Worm (Caenorhabditis elegans): ENCODE measurements around the gene T03E6.9.

T03E6.9 gene

DNA sequence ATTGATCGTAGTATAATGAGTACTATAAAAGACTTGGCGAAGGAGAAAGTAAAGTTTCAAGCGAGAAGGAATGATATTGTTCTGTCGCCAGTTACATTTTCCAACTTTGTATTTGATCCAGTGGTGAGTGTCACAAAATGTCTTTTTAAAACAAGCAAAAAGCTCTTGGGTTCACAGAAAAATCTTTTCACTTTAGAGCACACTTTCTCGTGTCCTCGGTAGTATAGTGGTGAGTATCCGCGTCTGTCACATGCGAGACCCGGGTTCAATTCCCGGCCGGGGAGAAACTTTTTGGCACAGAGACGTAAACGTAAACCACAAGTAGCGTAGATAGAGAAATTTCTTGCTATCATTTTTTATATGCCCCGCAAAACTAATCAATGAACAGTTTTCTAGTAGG lies 39.8 kb upstream of the T03E6.9 start (continued):
- TF ChIP-seq Y75B8A.6 (GFP tag; IDR thresholded peaks at IDR 0.05) (no peak), unc-62 (GFP tag; optimal IDR thresholded peaks at IDR 0.05 in 1 of 2) (no peak), unc-62 (tag; optimal IDR thresholded peaks at IDR 0.05) (no peak), D1046.2 (GFP tag; IDR thresholded peaks at IDR 0.05) (no peak), arid-1 (GFP tag; conservative IDR thresholded peaks at IDR 0.05) (0 out of 2 replicates have a peak, but pooled peaks have one; percentile 21), ceh-32 (tag; optimal IDR thresholded peaks at IDR 0.05; ENCODE audit: poor library complexity) (no peak), duxl-1 (tag; optimal IDR thresholded peaks at IDR 0.05; ENCODE audit: poor library complexity) (peak; percentile 74), daf-12 (tag; optimal IDR thresholded peaks at IDR 0.05) (no peak), tag-97 (GFP tag; IDR thresholded peaks at IDR 0.05) (no peak), nhr-237 (tag; optimal IDR thresholded peaks at IDR 0.05) (no peak), rbr-2 (tag; optimal IDR thresholded peaks at IDR 0.05) (no peak), nhr-41 (GFP tag; IDR thresholded peaks at IDR 0.05) (0 out of 2 replicates have a peak, but pooled peaks have one; percentile 10), daf-16 (GFP tag; optimal IDR thresholded peaks at IDR 0.05) (no peak), daf-16 (tag; optimal IDR thresholded peaks at IDR 0.05) (peak; percentile 42), lin-29 (GFP tag; IDR thresholded peaks at IDR 0.05) (no peak), mdt-29 (GFP tag; IDR thresholded peaks at IDR 0.05) (no peak), nhr-48 (tag; optimal IDR thresholded peaks at IDR 0.05) (no peak), lir-3 (tag; optimal IDR thresholded peaks at IDR 0.05) (no peak), aly-2 (tag; optimal IDR thresholded peaks at IDR 0.05) (no peak), ZK546.5 (tag; optimal IDR thresholded peaks at IDR 0.05) (no peak), nhr-111 (GFP tag; optimal IDR thresholded peaks at IDR 0.05) (no peak), pha-4 (GFP tag; IDR thresholded peaks at IDR 0.05) (no peak), pha-4 (tag; optimal IDR thresholded peaks at IDR 0.05) (no peak), vab-7 (GFP tag; IDR thresholded peaks at IDR 0.05) (no peak), sdz-12 (GFP tag; optimal IDR thresholded peaks at IDR 0.05) (no peak), T20F7.1 (GFP tag; optimal IDR thresholded peaks at IDR 0.05) (no peak), daf-19 (GFP tag; conservative IDR thresholded peaks at IDR 0.05) (peak; percentile 69), dmd-6 (GFP tag; IDR thresholded peaks at IDR 0.05) (peak; percentile 43; the same call in 1 of the 2 replicates), hlh-30 (tag; optimal IDR thresholded peaks at IDR 0.05; ENCODE audit: insufficient read depth) (no peak), ceh-44 (GFP tag; IDR thresholded peaks at IDR 0.05) (no peak), nhr-10 (tag; optimal IDR thresholded peaks at IDR 0.05) (no peak), lin-1 (GFP tag; IDR thresholded peaks at IDR 0.05) (0 out of 2 replicates have a peak, but pooled peaks have one; percentile 12), attf-4 (tag; optimal IDR thresholded peaks at IDR 0.05) (no peak)

DNA sequence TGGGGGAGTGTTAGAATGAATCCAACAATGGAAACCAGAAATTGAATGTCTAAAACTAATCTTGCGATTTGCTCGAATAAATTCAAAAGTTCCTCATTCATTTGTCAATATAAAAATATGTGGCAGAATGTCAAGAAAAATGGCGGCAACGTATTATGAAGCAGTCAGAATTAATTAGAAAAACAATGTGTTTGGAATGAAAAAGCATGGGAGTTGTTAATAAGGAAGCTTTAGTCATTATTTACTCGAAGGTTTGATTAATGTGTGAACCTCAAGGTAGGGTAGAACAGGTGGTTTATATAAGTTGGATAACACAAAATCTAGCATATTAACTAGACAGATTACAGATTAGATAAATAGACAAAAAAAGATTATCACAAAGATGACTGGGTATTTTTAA lies 37.7 kb upstream of the T03E6.9 start, which contains the start of gene srw-76:
Gene srw-76, minus strand, starts transcription at position 101 of the 400 bp plus-strand sequence.
- TF ChIP-seq nhr-11 (tag; optimal IDR thresholded peaks at IDR 0.05) = no peak
- TF ChIP-seq ZK337.2 (GFP tag; IDR thresholded peaks at IDR 0.05) = no peak
- TF ChIP-seq zip-11 (GFP tag; IDR thresholded peaks at IDR 0.05) = no peak
- no peak for TF ChIP-seq aha-1 (tag)
- TF ChIP-seq lim-7 (GFP tag; IDR thresholded peaks at IDR 0.05) = no peak
- TF ChIP-seq fkh-10 (GFP tag; optimal IDR thresholded peaks at IDR 0.05) = no peak
- no peak for TF ChIP-seq zip-2 (tag; optimal IDR thresholded peaks at IDR 0.05)

ce11 chrV:16635911-16636310 lies 35.4 kb upstream of the T03E6.9 start, which contains the start of gene mltn-11:
TSS of gene mltn-11 (plus strand) at chrV:16636186.
- TF ChIP-seq tra-1 (GFP tag; IDR thresholded peaks at IDR 0.05) = no peak
- TF ChIP-seq ceh-62 (tag; optimal IDR thresholded peaks at IDR 0.05) = no peak
- TF ChIP-seq ces-1 (GFP tag; optimal IDR thresholded peaks at IDR 0.05) = no peak
- no peak for TF ChIP-seq daf-12 (tag; optimal IDR thresholded peaks at IDR 0.05)
- no peak for TF ChIP-seq unc-39 (tag; optimal IDR thresholded peaks at IDR 0.05)
- no peak for TF ChIP-seq mdl-1 (tag; optimal IDR thresholded peaks at IDR 0.05)
- no peak for TF ChIP-seq F26F4.8 (GFP tag; conservative IDR thresholded peaks at IDR 0.05)
- TF ChIP-seq mes-2 (tag; optimal IDR thresholded peaks at IDR 0.05; ENCODE audit: poor library complexity, severe bottlenecking) = no peak
- no peak for TF ChIP-seq F49E8.2 (tag; optimal IDR thresholded peaks at IDR 0.05; ENCODE audit: borderline replicate concordance)
- TF ChIP-seq nhr-102 (tag; optimal IDR thresholded peaks at IDR 0.05) = no peak
- no peak for TF ChIP-seq egl-27 (tag; optimal IDR thresholded peaks at IDR 0.05)
- no peak for TF ChIP-seq madf-5 (GFP tag; IDR thresholded peaks at IDR 0.05)
- no peak for TF ChIP-seq tag-97 (GFP tag; IDR thresholded peaks at IDR 0.05)
- TF ChIP-seq nhr-11 (tag; optimal IDR thresholded peaks at IDR 0.05) = no peak
- no peak for TF ChIP-seq aha-1 (tag)
